Worm (Caenorhabditis elegans): ENCODE measurements around the gene Y81B9A.2.
"Not testable (repeated sequence)": the region's sequence is repeated elsewhere in the genome, so short reads cannot be mapped to it uniquely, and the experiment has no call there.

The Y81B9A.2 gene

DNA sequence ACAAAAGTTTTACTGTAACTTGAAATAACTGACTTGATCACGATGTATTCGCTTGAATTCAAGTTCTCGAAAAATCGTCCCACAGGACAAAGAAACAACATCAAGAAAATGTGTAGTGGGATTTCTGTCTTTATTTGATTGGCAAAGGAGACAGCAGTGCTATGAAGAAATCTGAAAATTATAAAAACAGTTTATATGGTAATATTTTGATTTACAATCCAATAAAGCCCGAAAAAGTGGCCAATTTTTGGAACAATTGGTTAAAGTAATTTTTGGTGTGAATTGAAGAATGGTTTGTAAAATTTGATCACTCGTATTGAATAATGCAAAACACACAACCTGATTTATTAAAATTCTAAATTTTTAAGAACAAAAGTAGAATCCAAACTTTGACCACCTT lies 3.1 kb upstream of the Y81B9A.2 start, which contains the start of gene Y81B9A.4:
Gene Y81B9A.4 (minus strand): TSS at position 101 of the 400 bp plus-strand sequence.
- no peak for TF ChIP-seq R02D3.7 (tag; optimal IDR thresholded peaks at IDR 0.05)
- no peak for TF ChIP-seq lsy-12 (tag; optimal IDR thresholded peaks at IDR 0.05)
- TF ChIP-seq fkh-2 (tag; optimal IDR thresholded peaks at IDR 0.05): no peak
- TF ChIP-seq ceh-9 (tag; optimal IDR thresholded peaks at IDR 0.05): no peak
- TF ChIP-seq jun-1 (tag; optimal IDR thresholded peaks at IDR 0.05): no peak

ce11 chrX:9182140-9182539 lies 1.8 kb upstream of the Y81B9A.2 start, which contains the start of gene Y81B9A.3:
TSS of gene Y81B9A.3 (plus strand) at chrX:9182440.
- TF ChIP-seq unc-62 (GFP tag; optimal IDR thresholded peaks at IDR 0.05): no peak
- TF ChIP-seq lsy-12 (tag; optimal IDR thresholded peaks at IDR 0.05): no peak
- no peak for TF ChIP-seq ama-1 (optimal IDR thresholded peaks at IDR 0.05)
- TF ChIP-seq pqm-1 (tag; optimal IDR thresholded peaks at IDR 0.05): no peak
- no peak for TF ChIP-seq nfya-1 (tag; optimal IDR thresholded peaks at IDR 0.05; ENCODE audit: insufficient read depth)
- no peak for TF ChIP-seq elt-3 (tag; optimal IDR thresholded peaks at IDR 0.05)
- TF ChIP-seq ceh-82 (tag; optimal IDR thresholded peaks at IDR 0.05): no peak
- no peak for TF ChIP-seq nhr-237 (tag; optimal IDR thresholded peaks at IDR 0.05)

- no peak for TF ChIP-seq lin-15B (tag; optimal IDR thresholded peaks at IDR 0.05)
- no peak for TF ChIP-seq tbx-2 (tag; optimal IDR thresholded peaks at IDR 0.05)
- no peak for TF ChIP-seq hmg-11 (tag; optimal IDR thresholded peaks at IDR 0.05)
- TF ChIP-seq nhr-43 (tag; optimal IDR thresholded peaks at IDR 0.05; ENCODE audit: poor library complexity, severe bottlenecking): no peak
Observed at ce11 chrX:9191795-9192494, 8.0 kb downstream of the Y81B9A.2 start, which contains the start of gene Y81B9A.1. TSS of gene Y81B9A.1 (plus strand) at chrX:9192444.

ce11 chrX:9194081-9194480 lies 10.1 kb downstream of the Y81B9A.2 start:
- TF ChIP-seq sea-2 (GFP tag; optimal IDR thresholded peaks at IDR 0.05): no peak
- TF ChIP-seq nhr-77 (tag; optimal IDR thresholded peaks at IDR 0.05): no peak
- no peak for TF ChIP-seq daf-12 (tag; optimal IDR thresholded peaks at IDR 0.05)
- TF ChIP-seq ceh-82 (tag; optimal IDR thresholded peaks at IDR 0.05): no peak
- TF ChIP-seq ztf-11 (tag; optimal IDR thresholded peaks at IDR 0.05): no peak

- no peak for TF ChIP-seq fkh-10 (GFP tag; optimal IDR thresholded peaks at IDR 0.05)
- no peak for TF ChIP-seq nhr-23 (tag; optimal IDR thresholded peaks at IDR 0.05)
- TF ChIP-seq sea-2 (GFP tag; optimal IDR thresholded peaks at IDR 0.05): no peak
- TF ChIP-seq ztf-4 (tag; optimal IDR thresholded peaks at IDR 0.05): no peak
- no peak for TF ChIP-seq aly-2 (tag; optimal IDR thresholded peaks at IDR 0.05)
- no peak for TF ChIP-seq snpc-4 (tag; optimal IDR thresholded peaks at IDR 0.05)
- TF ChIP-seq hmg-11 (tag; optimal IDR thresholded peaks at IDR 0.05): no peak
- TF ChIP-seq unc-62 (GFP tag; optimal IDR thresholded peaks at IDR 0.05): no peak
- no peak for TF ChIP-seq nhr-28 (tag; optimal IDR thresholded peaks at IDR 0.05)
- TF ChIP-seq zag-1 (tag; optimal IDR thresholded peaks at IDR 0.05): no peak
Observed at ce11 chrX:9195375-9196098, 11.6 kb downstream of the Y81B9A.2 start.

- TF ChIP-seq eor-1 (tag; optimal IDR thresholded peaks at IDR 0.05); nhr-76 (tag; optimal IDR thresholded peaks at IDR 0.05); nfya-1 (tag; optimal IDR thresholded peaks at IDR 0.05; ENCODE audit: insufficient read depth): not testable (repeated sequence)
Observed at ce11 chrX:9203468-9203867, 19.5 kb downstream of the Y81B9A.2 start, which contains the start of gene crb-3. TSS of gene crb-3 (plus strand) at chrX:9203768.

DNA sequence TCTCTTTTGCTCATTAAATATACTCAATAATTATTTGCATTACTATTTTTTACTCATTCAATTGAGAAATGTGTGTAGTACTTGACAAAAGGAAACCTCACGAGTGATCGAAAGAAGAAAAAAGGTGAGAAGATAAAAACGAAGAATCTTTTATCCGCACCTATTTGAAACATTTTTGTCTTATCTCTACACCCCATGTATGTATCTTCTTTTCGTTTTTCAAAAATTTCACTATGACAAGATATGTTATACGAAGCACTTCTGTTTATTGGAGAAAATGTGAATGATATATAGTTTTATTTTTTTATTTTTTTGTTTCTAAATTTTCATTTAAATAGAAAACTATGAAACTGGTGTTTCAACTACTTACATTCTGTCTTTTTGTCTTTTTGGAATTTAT lies 21.1 kb downstream of the Y81B9A.2 start:
- TF ChIP-seq jun-1 (tag; optimal IDR thresholded peaks at IDR 0.05): no peak
- no peak for TF ChIP-seq lsy-12 (tag; optimal IDR thresholded peaks at IDR 0.05)
- TF ChIP-seq unc-39 (tag; optimal IDR thresholded peaks at IDR 0.05): no peak

Measured in whole organism, L3 larva.